Worm (Caenorhabditis elegans) whole organism, L4 larva: ENCODE results near the gene srx-134.

Experiments
- fos-1 ChIP-seq: fragments of 150-350 bp; optimal IDR thresholded peaks from 2 replicates; lab custom pipeline; 2014; ENCODE audit warnings: missing biosample characterization, missing genetic modification characterization
- ztf-11 ChIP-seq: fragments of 150-350 bp; optimal IDR thresholded peaks from 2 replicates; lab custom pipeline; 2014; ENCODE audit warnings: missing biosample characterization, missing genetic modification characterization

- TF ChIP-seq ztf-11, result no peak
- TF ChIP-seq fos-1 (tag; lab: Kevin White, UChicago), result no peak
These were observed 48.2 kb upstream of the srx-134 start, which contains the start of gene stdh-3 for ce11 chrV:13904446-13904845.
